Worm (Caenorhabditis elegans): Measurements from ENCODE around the gene srw-130.
"Not testable (repeated sequence)": the region's sequence is repeated elsewhere in the genome, so short reads cannot be mapped to it uniquely, and the experiment has no call there.

srw-130 gene

ce11 chrV:3512381-3512780 lies 36.3 kb downstream of the srw-130 start, which contains the start of gene str-226:
TSS of gene str-226 (plus strand) at chrV:3512681.
- TF ChIP-seq ets-5 (GFP tag; IDR thresholded peaks at IDR 0.05) (no peak), nhr-76 (tag; optimal IDR thresholded peaks at IDR 0.05) (no peak), ceh-8 (GFP tag; optimal IDR thresholded peaks at IDR 0.05) (no peak), ceh-82 (tag; optimal IDR thresholded peaks at IDR 0.05) (no peak), mef-2 (tag; optimal IDR thresholded peaks at IDR 0.05) (no peak), egl-13 (tag; optimal IDR thresholded peaks at IDR 0.05) (no peak), dsc-1 (tag; optimal IDR thresholded peaks at IDR 0.05) (no peak), mab-9 (GFP tag; IDR thresholded peaks at IDR 0.05) (no peak), ztf-11 (tag; optimal IDR thresholded peaks at IDR 0.05) (no peak), nhr-19 (GFP tag; conservative IDR thresholded peaks at IDR 0.05) (no peak), lin-35 (GFP tag; optimal IDR thresholded peaks at IDR 0.05) (no peak), snu-23 (GFP tag; optimal IDR thresholded peaks at IDR 0.05) (no peak), hlh-17 (GFP tag; optimal IDR thresholded peaks at IDR 0.05; ENCODE audit: borderline replicate concordance) (no peak)

- TF ChIP-seq lin-14 (GFP tag; optimal IDR thresholded peaks at IDR 0.05) (no peak), ces-1 (GFP tag; optimal IDR thresholded peaks at IDR 0.05) (no peak), elt-2 (tag; optimal IDR thresholded peaks at IDR 0.05) (no peak), sox-4 (tag; optimal IDR thresholded peaks at IDR 0.05) (no peak), fkh-8 (tag; optimal IDR thresholded peaks at IDR 0.05) (no peak), egl-13 (tag; optimal IDR thresholded peaks at IDR 0.05) (no peak), isw-1 (GFP tag; IDR thresholded peaks at IDR 0.05) (no peak), pqm-1 (tag; optimal IDR thresholded peaks at IDR 0.05) (no peak), fkh-10 (GFP tag; optimal IDR thresholded peaks at IDR 0.05) (no peak), swsn-7 (tag; optimal IDR thresholded peaks at IDR 0.05) (no peak), lin-15B (tag; optimal IDR thresholded peaks at IDR 0.05) (no peak), nhr-12 (tag; optimal IDR thresholded peaks at IDR 0.05) (no peak), tlp-1 (tag; optimal IDR thresholded peaks at IDR 0.05) (no peak), lin-39 (tag; optimal IDR thresholded peaks at IDR 0.05) (no peak)
Observed at ce11 chrV:3509878-3510277, 38.8 kb downstream of the srw-130 start, which contains the start of gene str-228. TSS of gene str-228 (plus strand) at chrV:3510178.

ce11 chrV:3507691-3508090 lies 41.0 kb downstream of the srw-130 start, which contains the start of gene str-225:
TSS of gene str-225 (plus strand) at chrV:3507822.
- no peak for TF ChIP-seq nhr-12 (tag; optimal IDR thresholded peaks at IDR 0.05)
- TF ChIP-seq ces-1 (GFP tag; optimal IDR thresholded peaks at IDR 0.05) = no peak
- no peak for TF ChIP-seq nhr-28 (tag; optimal IDR thresholded peaks at IDR 0.05)
- no peak for TF ChIP-seq lin-39 (tag; optimal IDR thresholded peaks at IDR 0.05)
- no peak for TF ChIP-seq unc-86 (tag; optimal IDR thresholded peaks at IDR 0.05)
- TF ChIP-seq skn-1 (tag; optimal IDR thresholded peaks at IDR 0.05) = no peak
- no peak for TF ChIP-seq pqm-1 (tag; optimal IDR thresholded peaks at IDR 0.05)
- TF ChIP-seq fkh-4 (tag; optimal IDR thresholded peaks at IDR 0.05; ENCODE audit: borderline replicate concordance) = no peak
- no peak for TF ChIP-seq lin-15B (tag; optimal IDR thresholded peaks at IDR 0.05)
- no peak for TF ChIP-seq C34B4.2 (tag; optimal IDR thresholded peaks at IDR 0.05)
- TF ChIP-seq nhr-11 (tag; optimal IDR thresholded peaks at IDR 0.05) = no peak
- no peak for TF ChIP-seq ama-1 (optimal IDR thresholded peaks at IDR 0.05)
- no peak for TF ChIP-seq ceh-8 (GFP tag; optimal IDR thresholded peaks at IDR 0.05)
- no peak for TF ChIP-seq sup-37 (GFP tag; optimal IDR thresholded peaks at IDR 0.05)
- TF ChIP-seq efl-1 (optimal IDR thresholded peaks at IDR 0.05) = no peak
- TF ChIP-seq efl-1 (GFP tag; optimal IDR thresholded peaks at IDR 0.05 in 1 of 2) = no peak

ce11 chrV:3506252-3506651 lies 42.4 kb downstream of the srw-130 start, which contains the start of gene ugt-64:
TSS of gene ugt-64 (minus strand) at chrV:3506352.
- TF ChIP-seq nhr-28 (tag; optimal IDR thresholded peaks at IDR 0.05); ces-1 (GFP tag; optimal IDR thresholded peaks at IDR 0.05); nhr-20 (tag; optimal IDR thresholded peaks at IDR 0.05): not testable (repeated sequence)

All from whole organism, L1 larva.